Fruit fly (Drosophila melanogaster) whole organism, prepupa: Measurements from ENCODE around the gene Sema1a.

Experiments used
- Blimp-1 ChIP-seq: fragments of 200-800 bp; sonication (Bioruptor generic); optimal IDR thresholded peaks from 3 replicates; lab custom pipeline; 2017; ENCODE audit warnings: missing biosample characterization, missing genetic modification characterization, mild to moderate bottlenecking, moderate library complexity, missing genetic modification reagents
- CG11762 ChIP-seq: fragments of 200-800 bp; sonication (Bioruptor generic); optimal IDR thresholded peaks from 3 replicates; lab custom pipeline; 2016; ENCODE audit warnings: missing biosample characterization, missing genetic modification characterization; ENCODE audit not compliant: insufficient read depth
- CG11902 ChIP-seq: fragments of 200-800 bp; sonication (Bioruptor generic); optimal IDR thresholded peaks from 3 replicates; lab custom pipeline; 2016; ENCODE audit warnings: missing biosample characterization, missing genetic modification characterization
- CG16779 ChIP-seq: fragments of 200-800 bp; sonication (Bioruptor generic); optimal IDR thresholded peaks from 3 replicates; lab custom pipeline; 2017; ENCODE audit warnings: missing biosample characterization, mild to moderate bottlenecking, missing genetic modification characterization
- CG32006 ChIP-seq: fragments of 200-800 bp; sonication (Bioruptor generic); optimal IDR thresholded peaks from 3 replicates; lab custom pipeline; 2017; ENCODE audit warnings: missing biosample characterization, mild to moderate bottlenecking, missing genetic modification characterization
- CG34406 ChIP-seq: fragments of 200-800 bp; sonication (Bioruptor generic); optimal IDR thresholded peaks from 3 replicates; lab custom pipeline; 2016; ENCODE audit warnings: missing biosample characterization, missing genetic modification characterization
- CG3919 ChIP-seq: fragments of 200-800 bp; sonication (Bioruptor generic); optimal IDR thresholded peaks from 3 replicates; lab custom pipeline; 2016; ENCODE audit warnings: missing biosample characterization, missing genetic modification characterization
- CG4318 ChIP-seq: fragments of 200-800 bp; sonication (Bioruptor generic); optimal IDR thresholded peaks from 3 replicates; lab custom pipeline; 2017; ENCODE audit warnings: missing biosample characterization, mild to moderate bottlenecking, missing genetic modification characterization
- CG6163 ChIP-seq: fragments of 200-800 bp; sonication (Bioruptor generic); IDR thresholded peaks from 3 replicates; pipeline ENCODE4 v1.3.6; 2022; ENCODE audit warnings: missing biosample characterization, missing genetic modification characterization
- CG6276 ChIP-seq: fragments of 200-800 bp; sonication (Bioruptor generic); optimal IDR thresholded peaks from 2 replicates; lab custom pipeline; 2017; ENCODE audit warnings: missing biosample characterization, mild to moderate bottlenecking, missing genetic modification characterization
- CG6792 ChIP-seq: fragments of 200-800 bp; sonication (Bioruptor generic); optimal IDR thresholded peaks from 3 replicates; lab custom pipeline; 2016; ENCODE audit warnings: missing biosample characterization, missing genetic modification characterization
- CG6808 ChIP-seq: fragments of 200-800 bp; sonication (Bioruptor generic); optimal IDR thresholded peaks from 3 replicates; lab custom pipeline; 2017; ENCODE audit warnings: missing biosample characterization, missing genetic modification characterization, mild to moderate bottlenecking, moderate library complexity, missing genetic modification reagents
- CG8119 ChIP-seq: fragments of 200-800 bp; sonication (Bioruptor generic); IDR thresholded peaks from 3 replicates; pipeline ENCODE4 v1.3.6; 2022; ENCODE audit warnings: missing biosample characterization, missing genetic modification characterization
- CG8319 ChIP-seq: fragments of 200-800 bp; sonication (Bioruptor generic); optimal IDR thresholded peaks from 3 replicates; lab custom pipeline; 2016; ENCODE audit warnings: missing biosample characterization, missing genetic modification characterization
- CG8632 ChIP-seq: fragments of 200-800 bp; sonication (Bioruptor generic); optimal IDR thresholded peaks from 3 replicates; lab custom pipeline; 2016; ENCODE audit warnings: missing biosample characterization, missing genetic modification characterization
- Eip75B ChIP-seq: fragments of 200-800 bp; sonication (Bioruptor generic); optimal IDR thresholded peaks from 3 replicates; lab custom pipeline; 2016; ENCODE audit warnings: missing biosample characterization, missing genetic modification characterization
- Eip78C ChIP-seq: fragments of 200-800 bp; sonication (Bioruptor generic); peaks from one replicate; lab custom pipeline; 2016; ENCODE audit warnings: missing biosample characterization, missing genetic modification characterization
- Eip93F ChIP-seq: fragments of 200-800 bp; sonication (Bioruptor generic); optimal IDR thresholded peaks from 2 replicates; lab custom pipeline; 2016; ENCODE audit warnings: missing biosample characterization, mild to moderate bottlenecking, missing genetic modification characterization
- Ets21C ChIP-seq: fragments of 200-800 bp; sonication (Bioruptor generic); optimal IDR thresholded peaks from 3 replicates; lab custom pipeline; 2016; ENCODE audit warnings: missing biosample characterization, missing genetic modification characterization
- Hr4 ChIP-seq: fragments of 200-800 bp; sonication (Bioruptor generic); optimal IDR thresholded peaks from 3 replicates; lab custom pipeline; 2016; ENCODE audit warnings: missing biosample characterization, missing genetic modification characterization
- Lpt ChIP-seq: fragments of 200-800 bp; sonication (Bioruptor generic); optimal IDR thresholded peaks from 3 replicates; lab custom pipeline; 2016; ENCODE audit warnings: missing biosample characterization, missing genetic modification characterization
- Met ChIP-seq: fragments of 200-800 bp; sonication (Bioruptor generic); optimal IDR thresholded peaks from 3 replicates; lab custom pipeline; 2016; ENCODE audit warnings: missing biosample characterization, missing genetic modification characterization
- OdsH ChIP-seq: fragments of 200-800 bp; sonication (Bioruptor generic); optimal IDR thresholded peaks from 3 replicates; lab custom pipeline; 2016; ENCODE audit warnings: missing biosample characterization, missing genetic modification characterization
- Smox ChIP-seq: fragments of 200-800 bp; sonication (Bioruptor generic); optimal IDR thresholded peaks from 3 replicates; lab custom pipeline; 2016; ENCODE audit warnings: missing biosample characterization, missing genetic modification characterization
- Sox14 ChIP-seq: fragments of 200-800 bp; sonication (Bioruptor generic); optimal IDR thresholded peaks from 3 replicates; lab custom pipeline; 2016; ENCODE audit warnings: missing biosample characterization, missing genetic modification characterization
- Sox15 ChIP-seq: fragments of 200-800 bp; sonication (Bioruptor generic); optimal IDR thresholded peaks from 3 replicates; lab custom pipeline; 2016; ENCODE audit warnings: missing biosample characterization, missing genetic modification characterization
- acj6 ChIP-seq: fragments of 200-800 bp; sonication (Bioruptor generic); optimal IDR thresholded peaks from 3 replicates; lab custom pipeline; 2016; ENCODE audit warnings: missing biosample characterization, missing genetic modification characterization
- dac ChIP-seq: fragments of 200-800 bp; sonication (Bioruptor generic); optimal IDR thresholded peaks from 2 replicates; lab custom pipeline; 2017; ENCODE audit warnings: missing biosample characterization, mild to moderate bottlenecking, missing genetic modification characterization
- dsx ChIP-seq: fragments of 200-800 bp; optimal IDR thresholded peaks from 3 replicates; lab custom pipeline; 2019; ENCODE audit warnings: missing biosample characterization, mild to moderate bottlenecking, missing genetic modification characterization, moderate library complexity; ENCODE audit not compliant: poor library complexity, severe bottlenecking
- eg ChIP-seq: fragments of 200-800 bp; sonication (Bioruptor generic); IDR thresholded peaks from 3 replicates; pipeline ENCODE4 v1.3.6; 2022; ENCODE audit warnings: missing biosample characterization, missing genetic modification characterization
- esn ChIP-seq: fragments of 200-800 bp; sonication (Bioruptor generic); optimal IDR thresholded peaks from 2 replicates; lab custom pipeline; 2016; ENCODE audit warnings: missing biosample characterization, mild to moderate bottlenecking, missing genetic modification characterization, moderate library complexity
- fd85E ChIP-seq: fragments of 200-800 bp; sonication (Bioruptor generic); optimal IDR thresholded peaks from 3 replicates; lab custom pipeline; 2016; ENCODE audit warnings: missing biosample characterization, missing genetic modification characterization
- fkh ChIP-seq: fragments of 200-800 bp; sonication (Bioruptor generic); optimal IDR thresholded peaks from 3 replicates; lab custom pipeline; 2017; ENCODE audit warnings: missing biosample characterization, mild to moderate bottlenecking, missing genetic modification characterization, moderate library complexity
- lz ChIP-seq: fragments of 200-800 bp; sonication (Bioruptor generic); optimal IDR thresholded peaks from 3 replicates; lab custom pipeline; 2016; ENCODE audit warnings: missing biosample characterization, missing genetic modification characterization
- net ChIP-seq: fragments of 200-800 bp; sonication (Bioruptor generic); optimal IDR thresholded peaks from 3 replicates; lab custom pipeline; 2016; ENCODE audit warnings: missing biosample characterization, missing genetic modification characterization
- salr ChIP-seq, 2 experiments: fragments of 200-800 bp; sonication (Bioruptor generic); optimal IDR thresholded peaks; 3 replicates each; lab custom pipeline; 2016 to 2018; ENCODE audit warnings: missing biosample characterization in 2 of 2, missing genetic modification characterization in 2 of 2, mild to moderate bottlenecking in 1 of 2
- ss ChIP-seq, 2 experiments: fragments of 200-800 bp; sonication (Bioruptor generic); optimal IDR thresholded peaks; 2 replicates in 1 of 2; 3 replicates in 1 of 2; lab custom pipeline; 2017 to 2018; ENCODE audit warnings: mild to moderate bottlenecking in 2 of 2, missing biosample characterization in 2 of 2, missing genetic modification characterization in 2 of 2, moderate library complexity in 1 of 2
- topi ChIP-seq: fragments of 200-800 bp; sonication (Bioruptor generic); optimal IDR thresholded peaks from 3 replicates; lab custom pipeline; 2016; ENCODE audit warnings: missing biosample characterization, missing genetic modification characterization
- vri ChIP-seq: fragments of 200-800 bp; sonication (Bioruptor generic); optimal IDR thresholded peaks from 3 replicates; lab custom pipeline; 2016; ENCODE audit warnings: missing biosample characterization, mild to moderate bottlenecking, missing genetic modification characterization

Sema1a gene

dm6 chr2L:8602616-8603015, 60.7 kb downstream of the Sema1a start (continued):
- TF ChIP-seq dsx (GFP tag; lab: Kevin White, UChicago) (no peak), fkh (GFP tag; lab: Kevin White, UChicago) (no peak), CG8319 (GFP tag; lab: Kevin White, UChicago) (no peak), fd85E (GFP tag; lab: Kevin White, UChicago) (no peak), Sox14 (GFP tag; lab: Kevin White, UChicago) (no peak), OdsH (GFP tag; lab: Kevin White, UChicago) (peak; percentile 13), CG6163 (GFP tag; lab: Robert Waterston, UW) (0 out of 3 replicates have a peak, but pooled peaks have one; percentile 27), CG11902 (GFP tag; lab: Kevin White, UChicago) (no peak), acj6 (GFP tag; lab: Kevin White, UChicago) (peak; percentile 0), Hr4 (GFP tag; lab: Kevin White, UChicago) (no peak), Smox (GFP tag; lab: Kevin White, UChicago) (peak; percentile 21), lz (GFP tag; lab: Kevin White, UChicago) (peak; percentile 20), esn (peak; percentile 23), Met (peak; percentile 28), Ets21C (GFP tag; lab: Kevin White, UChicago) (no peak), eg (GFP tag; lab: Robert Waterston, UW) (no peak), Eip93F (GFP tag; lab: Kevin White, UChicago) (no peak), CG34406 (GFP tag; lab: Kevin White, UChicago) (no peak), CG8632 (GFP tag; lab: Kevin White, UChicago) (peak; percentile 18), CG3919 (no peak), CG6276 (GFP tag; lab: Kevin White, UChicago) (no peak), CG6792 (GFP tag; lab: Kevin White, UChicago) (no peak), Eip78C (GFP tag; lab: Kevin White, UChicago) (peak; percentile 59), dac (GFP tag; lab: Kevin White, UChicago) (no peak), CG11762 (GFP tag; lab: Kevin White, UChicago) (no peak), Eip75B (GFP tag; lab: Kevin White, UChicago) (no peak), ss (GFP tag; optimal IDR thresholded peaks at IDR 0.05; lab: Kevin White, UChicago) (peak in 1 of 2 experiments; percentile 13), CG6808 (GFP tag; lab: Kevin White, UChicago) (no peak), salr (GFP tag; optimal IDR thresholded peaks at IDR 0.05; lab: Kevin White, UChicago) (no peak), Sox15 (GFP tag; lab: Kevin White, UChicago) (no peak), Blimp-1 (no peak), vri (GFP tag; lab: Kevin White, UChicago) (no peak), Lpt (GFP tag; lab: Kevin White, UChicago) (no peak), CG4318 (GFP tag; lab: Kevin White, UChicago) (no peak), CG16779 (tag; lab: Kevin White, UChicago) (no peak), net (GFP tag; lab: Kevin White, UChicago) (no peak)

dm6 chr2L:8610855-8611254, 68.9 kb downstream of the Sema1a start:
- TF ChIP-seq Eip78C (GFP tag; lab: Kevin White, UChicago) (peak; percentile 50), fkh (GFP tag; lab: Kevin White, UChicago) (no peak), eg (GFP tag; lab: Robert Waterston, UW) (0 out of 3 replicates have a peak, but pooled peaks have one; percentile 36), CG8119 (0 out of 3 replicates have a peak, but pooled peaks have one; percentile 14), CG32006 (peak; percentile 0), CG3919 (peak; percentile 37), CG6163 (GFP tag; lab: Robert Waterston, UW) (0 out of 3 replicates have a peak, but pooled peaks have one; percentile 13), topi (GFP tag; lab: Kevin White, UChicago) (no peak)
